Worm (Caenorhabditis elegans): ENCODE results near the gene Y22D7AR.2.

- TF ChIP-seq sox-4 (tag; optimal IDR thresholded peaks at IDR 0.05) (no peak), ceh-18 (tag; optimal IDR thresholded peaks at IDR 0.05) (no peak), nfya-1 (tag; optimal IDR thresholded peaks at IDR 0.05) (no peak)
Observed at ce11 chrIII:1665799-1666308, 39.9 kb upstream of the Y22D7AR.2 start, which contains the start of gene Y22D7AR.3.

All from whole organism, late embryonic.